Fruit fly (Drosophila melanogaster): Measurements from ENCODE around the gene CG18530.

Gene CG18530

dm6 chr3R:12653511-12654252, 20.5 kb downstream of the CG18530 start (continued):
- no peak for TF ChIP-seq CG30020 (tag; optimal IDR thresholded peaks at IDR 0.05)
- peak; percentile 77 for TF ChIP-seq CG13624 (GFP tag; optimal IDR thresholded peaks at IDR 0.05)
- peak; percentile 58 for TF ChIP-seq CG3065 (GFP tag; optimal IDR thresholded peaks at IDR 0.05)
- no peak for TF ChIP-seq Hmx (GFP tag; optimal IDR thresholded peaks at IDR 0.05)
- no peak for TF ChIP-seq CG13894 (tag; optimal IDR thresholded peaks at IDR 0.05)
- peak; percentile 71 for TF ChIP-seq CG6272 (GFP tag; IDR thresholded peaks at IDR 0.05)
- TF ChIP-seq ci (GFP tag; IDR thresholded peaks at IDR 0.05) = peak; percentile 80
- peak; percentile 84 for TF ChIP-seq CG16863 (GFP tag; optimal IDR thresholded peaks at IDR 0.05)
- peak; percentile 82 for TF ChIP-seq CG4820 (GFP tag; optimal IDR thresholded peaks at IDR 0.05)
- peak; percentile 83 for TF ChIP-seq Atf-2 (GFP tag; optimal IDR thresholded peaks at IDR 0.05)
- peak; percentile 49 for TF ChIP-seq CG43689 (GFP tag; IDR thresholded peaks at IDR 0.05)
- TF ChIP-seq CG9876 (GFP tag; optimal IDR thresholded peaks at IDR 0.05) = peak; percentile 59
- peak; percentile 42 for TF ChIP-seq Bteb2 (GFP tag; optimal IDR thresholded peaks at IDR 0.05)
- no peak for TF ChIP-seq unc-4 (GFP tag; IDR thresholded peaks at IDR 0.05; ENCODE audit: partially characterized antibody)
- TF ChIP-seq CG8944 (GFP tag; optimal IDR thresholded peaks at IDR 0.05) = peak; percentile 86
- peak; percentile 89 for TF ChIP-seq seq (GFP tag; IDR thresholded peaks at IDR 0.05)
- TF ChIP-seq D (optimal IDR thresholded peaks at IDR 0.05) = no peak
- TF ChIP-seq D (GFP tag; optimal IDR thresholded peaks at IDR 0.05) = peak; percentile 84
- TF ChIP-seq Bgb (GFP tag; IDR thresholded peaks at IDR 0.05; ENCODE audit: partially characterized antibody) = no peak
- TF ChIP-seq H15 (GFP tag; IDR thresholded peaks at IDR 0.05) = peak; percentile 75
- TF ChIP-seq Hmr (GFP tag; optimal IDR thresholded peaks at IDR 0.05) = peak; percentile 69
- peak; percentile 8; the same call in 1 of the 3 replicates for TF ChIP-seq CG6175 (GFP tag; IDR thresholded peaks at IDR 0.05)
- TF ChIP-seq TFAM (GFP tag; optimal IDR thresholded peaks at IDR 0.05) = no peak
- TF ChIP-seq cas (GFP tag; IDR thresholded peaks at IDR 0.05) = no peak
- peak; percentile 45 for TF ChIP-seq tup (GFP tag; optimal IDR thresholded peaks at IDR 0.05)
- peak; percentile 77 for TF ChIP-seq tap (tag; optimal IDR thresholded peaks at IDR 0.05)
- no peak for TF ChIP-seq sd (tag; optimal IDR thresholded peaks at IDR 0.05)
- TF ChIP-seq CG9727 (GFP tag; optimal IDR thresholded peaks at IDR 0.05) = peak; percentile 61
- peak; percentile 76 for TF ChIP-seq CG9932 (GFP tag; IDR thresholded peaks at IDR 0.05)
- TF ChIP-seq Max (GFP tag; optimal IDR thresholded peaks at IDR 0.05) = peak; percentile 53
- TF ChIP-seq slbo (GFP tag; IDR thresholded peaks at IDR 0.05) = peak; percentile 82
- TF ChIP-seq Hey (tag; optimal IDR thresholded peaks at IDR 0.05) = no peak
- peak; percentile 45 for TF ChIP-seq vfl (GFP tag; optimal IDR thresholded peaks at IDR 0.05)
- TF ChIP-seq CG32532 (GFP tag; IDR thresholded peaks at IDR 0.05) = peak; percentile 77
- TF ChIP-seq HHEX (GFP tag; optimal IDR thresholded peaks at IDR 0.05) = peak; percentile 83
- TF ChIP-seq cad (GFP tag; optimal IDR thresholded peaks at IDR 0.05) = no peak
- peak; percentile 49 for TF ChIP-seq CG4328 (GFP tag; optimal IDR thresholded peaks at IDR 0.05)
- TF ChIP-seq CG2202 (tag; optimal IDR thresholded peaks at IDR 0.05) = no peak
- peak; percentile 91 for TF ChIP-seq sisA (GFP tag; IDR thresholded peaks at IDR 0.05)
- TF ChIP-seq CG14667 (GFP tag; IDR thresholded peaks at IDR 0.05) = peak; percentile 76
- TF ChIP-seq ftz-f1 (GFP tag; optimal IDR thresholded peaks at IDR 0.05) = no peak
- TF ChIP-seq trem (tag; optimal IDR thresholded peaks at IDR 0.05) = peak; percentile 22
- no peak for TF ChIP-seq tna (GFP tag; IDR thresholded peaks at IDR 0.05; ENCODE audit: partially characterized antibody)
- TF ChIP-seq onecut (GFP tag; IDR thresholded peaks at IDR 0.05) = peak; percentile 64
- peak; percentile 60 for TF ChIP-seq caup (GFP tag; optimal IDR thresholded peaks at IDR 0.05; ENCODE audit: severe bottlenecking)
- no peak for TF ChIP-seq corto (GFP tag; optimal IDR thresholded peaks at IDR 0.05)
- peak; percentile 80 for TF ChIP-seq danr (GFP tag; IDR thresholded peaks at IDR 0.05)
- TF ChIP-seq CG1603 (tag; optimal IDR thresholded peaks at IDR 0.05) = peak; percentile 84
- TF ChIP-seq shn (GFP tag; optimal IDR thresholded peaks at IDR 0.05) = peak; percentile 81
- peak; percentile 85; the same call in 2 of the 3 replicates for TF ChIP-seq CG11695 (GFP tag; IDR thresholded peaks at IDR 0.05)

Measured in whole organism, embryonic.